Fruit fly (Drosophila melanogaster): ENCODE results near the gene RFeSP.
A peak's percentile ranks its signal among the peaks of the same experiment; 100 is the strongest.

Gene RFeSP

dm6 chr2L:1653800-1654199 is 39.8 kb upstream of the RFeSP start (continued):
- TF ChIP-seq CG11456 (GFP tag; IDR thresholded peaks at IDR 0.05) (no peak), CG17829 (tag; optimal IDR thresholded peaks at IDR 0.05) (no peak), nau (GFP tag; optimal IDR thresholded peaks at IDR 0.05) (no peak), yki (optimal IDR thresholded peaks at IDR 0.05) (no peak), CG12071 (GFP tag; optimal IDR thresholded peaks at IDR 0.05) (no peak)

DNA sequence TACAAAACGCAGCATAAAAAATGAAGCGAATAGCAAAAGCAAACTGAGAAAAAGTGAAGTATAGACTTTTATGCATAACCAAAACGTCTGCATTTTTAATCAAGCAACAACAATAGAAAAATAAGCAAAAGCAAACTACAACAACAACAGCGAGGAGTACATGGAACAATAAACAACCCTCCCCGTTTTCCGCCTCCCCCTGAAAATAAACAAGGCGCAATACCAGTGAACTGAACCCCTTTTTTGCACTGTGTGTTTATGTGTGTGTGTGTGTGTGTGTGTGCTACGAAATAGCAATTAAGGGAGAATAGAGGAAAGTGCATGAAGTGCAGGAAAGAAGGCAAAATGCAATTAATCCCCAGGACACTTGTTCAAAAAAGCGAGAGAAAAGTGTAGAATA is 37.9 kb upstream of the RFeSP start:
- TF ChIP-seq trem (tag; optimal IDR thresholded peaks at IDR 0.05) (no peak), nerfin-2 (GFP tag; IDR thresholded peaks at IDR 0.05; ENCODE audit: partially characterized antibody) (no peak), CG4617 (GFP tag; optimal IDR thresholded peaks at IDR 0.05; ENCODE audit: borderline replicate concordance) (no peak), chinmo (GFP tag; IDR thresholded peaks at IDR 0.05; ENCODE audit: partially characterized antibody) (peak; percentile 48; the same call in 1 of the 4 replicates), sens-2 (GFP tag; IDR thresholded peaks at IDR 0.05) (no peak), Elba2 (GFP tag; optimal IDR thresholded peaks at IDR 0.05) (no peak), CG10431 (GFP tag; optimal IDR thresholded peaks at IDR 0.05) (peak; percentile 88), gfzf (GFP tag; optimal IDR thresholded peaks at IDR 0.05) (no peak), Eip74EF (GFP tag; optimal IDR thresholded peaks at IDR 0.05) (no peak), nom (GFP tag; optimal IDR thresholded peaks at IDR 0.05) (no peak), ara (GFP tag; IDR thresholded peaks at IDR 0.05) (no peak), CG34376 (GFP tag; optimal IDR thresholded peaks at IDR 0.05) (no peak), sima (GFP tag; optimal IDR thresholded peaks at IDR 0.05) (no peak), CG5180 (GFP tag; optimal IDR thresholded peaks at IDR 0.05) (no peak), Oli (tag; optimal IDR thresholded peaks at IDR 0.05) (no peak), CG14050 (GFP tag; IDR thresholded peaks at IDR 0.05) (no peak), CG15479 (GFP tag; optimal IDR thresholded peaks at IDR 0.05) (no peak), Fer1 (GFP tag; optimal IDR thresholded peaks at IDR 0.05) (no peak), Ets65A (GFP tag) (no peak), chm (GFP tag; IDR thresholded peaks at IDR 0.05) (peak; percentile 41; the same call in 1 of the 2 replicates), CG16779 (GFP tag; IDR thresholded peaks at IDR 0.05) (no peak), Sry-δ (GFP tag; optimal IDR thresholded peaks at IDR 0.05) (no peak), usp (GFP tag; optimal IDR thresholded peaks at IDR 0.05) (no peak), otp (GFP tag; IDR thresholded peaks at IDR 0.05) (no peak), CG12236 (GFP tag; optimal IDR thresholded peaks at IDR 0.05) (no peak), Hr39 (optimal IDR thresholded peaks at IDR 0.05) (no peak), CG11560 (tag; IDR thresholded peaks at IDR 0.05) (no peak), CG15269 (tag; optimal IDR thresholded peaks at IDR 0.05) (no peak), CG31441 (GFP tag; IDR thresholded peaks at IDR 0.05) (no peak), twi (tag; optimal IDR thresholded peaks at IDR 0.05) (no peak), CG18599 (GFP tag; optimal IDR thresholded peaks at IDR 0.05) (no peak), CG10209 (GFP tag; optimal IDR thresholded peaks at IDR 0.05) (no peak), CG30020 (tag; optimal IDR thresholded peaks at IDR 0.05) (no peak), ewg (GFP tag; optimal IDR thresholded peaks at IDR 0.05) (no peak), bowl (GFP tag; IDR thresholded peaks at IDR 0.05) (no peak), Awh (GFP tag; IDR thresholded peaks at IDR 0.05) (no peak), dpn (GFP tag; optimal IDR thresholded peaks at IDR 0.05) (peak in 1 of 2 experiments; percentile 1), CG6791 (GFP tag; IDR thresholded peaks at IDR 0.05; ENCODE audit: partially characterized antibody) (no peak), pros (GFP tag; optimal IDR thresholded peaks at IDR 0.05) (peak; percentile 71), Hey (tag; optimal IDR thresholded peaks at IDR 0.05) (no peak), rib (GFP tag; IDR thresholded peaks at IDR 0.05) (no peak), CG7357 (GFP tag; IDR thresholded peaks at IDR 0.05) (no peak), CG3407 (GFP tag; optimal IDR thresholded peaks at IDR 0.05) (no peak), Jarid2 (GFP tag; optimal IDR thresholded peaks at IDR 0.05) (no peak), CG34224 (GFP tag; IDR thresholded peaks at IDR 0.05; ENCODE audit: partially characterized antibody) (no peak)

All from whole organism, embryonic.